Worm (Caenorhabditis elegans): ENCODE results near the gene T10D4.15.

DNA sequence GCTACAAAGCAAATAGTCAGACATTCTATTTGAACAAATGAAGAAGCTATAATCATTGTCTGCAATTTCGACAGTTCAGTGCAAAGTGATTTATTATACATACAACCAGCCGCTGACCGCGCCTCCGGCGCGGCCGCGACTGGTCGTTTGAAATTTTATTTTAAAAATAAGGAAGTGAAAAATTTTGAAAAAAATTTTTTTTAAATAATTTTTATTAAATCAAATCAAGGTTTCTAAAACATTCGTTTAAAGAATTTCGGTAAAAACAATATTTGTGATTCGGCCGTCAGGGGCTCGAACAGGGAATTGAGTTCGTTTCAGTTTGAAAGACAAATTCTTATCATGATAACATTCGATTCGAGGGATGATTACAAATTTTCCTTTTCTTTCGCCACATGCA, 26.2 kb downstream of the T10D4.15 start, which contains the start of gene Y27F2A.10:
- TF ChIP-seq F13C5.2 (tag; optimal IDR thresholded peaks at IDR 0.05) (no peak), flt-1 (GFP tag; IDR thresholded peaks at IDR 0.05) (no peak), sea-1 (GFP tag; conservative IDR thresholded peaks at IDR 0.05) (no peak), ama-1 (optimal IDR thresholded peaks at IDR 0.05) (no peak)

Data from whole organism, early embryonic.